Fruit fly (Drosophila melanogaster): Measurements from ENCODE around the gene CG14223.

CG14223 gene

dm6 chrX:19696845-19697244, 33.1 kb upstream of the CG14223 start, which contains the start of gene Cdc42 (continued):
- TF ChIP-seq CG8359 (GFP tag; optimal IDR thresholded peaks at IDR 0.05; ENCODE audit: borderline replicate concordance) (no peak), CG6683 (GFP tag; optimal IDR thresholded peaks at IDR 0.05) (no peak), lbe (GFP tag; optimal IDR thresholded peaks at IDR 0.05) (no peak), fd3F (GFP tag; optimal IDR thresholded peaks at IDR 0.05) (no peak), sd (tag; optimal IDR thresholded peaks at IDR 0.05) (peak; percentile 2), CG7987 (GFP tag; optimal IDR thresholded peaks at IDR 0.05) (no peak), luna (GFP tag; optimal IDR thresholded peaks at IDR 0.05) (no peak), CG4328 (GFP tag; optimal IDR thresholded peaks at IDR 0.05) (no peak), CG16779 (GFP tag; IDR thresholded peaks at IDR 0.05) (no peak), CG6791 (GFP tag; IDR thresholded peaks at IDR 0.05; ENCODE audit: partially characterized antibody) (peak; percentile 42; the same call in 2 of the 3 replicates), CG1832 (GFP tag; optimal IDR thresholded peaks at IDR 0.05) (no peak), CG10267 (tag; optimal IDR thresholded peaks at IDR 0.05) (no peak), H15 (GFP tag; IDR thresholded peaks at IDR 0.05) (no peak), CG3847 (GFP tag; IDR thresholded peaks at IDR 0.05) (0 out of 2 replicates have a peak, but pooled peaks have one; percentile 17), Mes4 (GFP tag; optimal IDR thresholded peaks at IDR 0.05) (no peak), unpg (GFP tag; optimal IDR thresholded peaks at IDR 0.05) (no peak), toy (GFP tag; IDR thresholded peaks at IDR 0.05) (no peak), psq (GFP tag; optimal IDR thresholded peaks at IDR 0.05) (no peak), CG8290 (GFP tag; optimal IDR thresholded peaks at IDR 0.05) (peak; percentile 34), CG8290 (tag; optimal IDR thresholded peaks at IDR 0.05) (peak in 1 of 2 experiments; percentile 75), CG8924 (tag; optimal IDR thresholded peaks at IDR 0.05) (no peak), sna (GFP tag; IDR thresholded peaks at IDR 0.05; ENCODE audit: partially characterized antibody) (no peak), jing (GFP tag; optimal IDR thresholded peaks at IDR 0.05) (no peak), gcm2 (GFP tag; optimal IDR thresholded peaks at IDR 0.05) (no peak), CG7556 (GFP tag; optimal IDR thresholded peaks at IDR 0.05) (no peak), br (optimal IDR thresholded peaks at IDR 0.05) (no peak), MBD-R2 (GFP tag; IDR thresholded peaks at IDR 0.05) (peak; percentile 51), ci (GFP tag; IDR thresholded peaks at IDR 0.05) (peak; percentile 30; the same call in 1 of the 3 replicates), nau (GFP tag; optimal IDR thresholded peaks at IDR 0.05) (no peak), sima (GFP tag; optimal IDR thresholded peaks at IDR 0.05) (no peak), Dref (GFP tag; IDR thresholded peaks at IDR 0.05) (peak; percentile 43), CG9437 (GFP tag; optimal IDR thresholded peaks at IDR 0.05) (no peak), Bdp1 (GFP tag; optimal IDR thresholded peaks at IDR 0.05) (no peak), pho (GFP tag; optimal IDR thresholded peaks at IDR 0.05) (no peak), gem (tag; optimal IDR thresholded peaks at IDR 0.05) (no peak), Bgb (GFP tag; IDR thresholded peaks at IDR 0.05; ENCODE audit: partially characterized antibody) (0 out of 2 replicates have a peak, but pooled peaks have one; percentile 6), oc (tag; optimal IDR thresholded peaks at IDR 0.05) (no peak), CG18764 (GFP tag; optimal IDR thresholded peaks at IDR 0.05) (no peak), btn (GFP tag; optimal IDR thresholded peaks at IDR 0.05) (no peak), so (GFP tag; IDR thresholded peaks at IDR 0.05) (no peak), CG43689 (GFP tag; IDR thresholded peaks at IDR 0.05) (no peak), Sin3A (optimal IDR thresholded peaks at IDR 0.05) (no peak), repo (GFP tag; optimal IDR thresholded peaks at IDR 0.05) (no peak), CG17829 (tag; optimal IDR thresholded peaks at IDR 0.05) (no peak), dpn (GFP tag; optimal IDR thresholded peaks at IDR 0.05) (no peak), CG1792 (GFP tag; optimal IDR thresholded peaks at IDR 0.05) (no peak), Meics (GFP tag; optimal IDR thresholded peaks at IDR 0.05) (no peak), lilli (GFP tag; optimal IDR thresholded peaks at IDR 0.05) (no peak), Vsx1 (GFP tag; optimal IDR thresholded peaks at IDR 0.05) (no peak), CG1602 (GFP tag; optimal IDR thresholded peaks at IDR 0.05) (no peak), CG31441 (GFP tag; IDR thresholded peaks at IDR 0.05) (no peak), ham (GFP tag; IDR thresholded peaks at IDR 0.05) (no peak), CG30431 (GFP tag; optimal IDR thresholded peaks at IDR 0.05) (no peak)

Measured in whole organism, embryonic.